Worm (Caenorhabditis elegans): ENCODE measurements around the gene Y51A2B.5.

- TF ChIP-seq dpl-1 (GFP tag; optimal IDR thresholded peaks at IDR 0.05) (no peak), ama-1 (optimal IDR thresholded peaks at IDR 0.05) (no peak), ama-1 (GFP tag; optimal IDR thresholded peaks at IDR 0.05) (no peak), F10E7.11 (tag; optimal IDR thresholded peaks at IDR 0.05) (no peak), nhr-90 (tag; optimal IDR thresholded peaks at IDR 0.05) (no peak)
Measured at ce11 chrV:18425544-18425943, 36.5 kb downstream of the Y51A2B.5 start, which contains the start of gene ZK262.19.
